In the genomic region with DNA sequence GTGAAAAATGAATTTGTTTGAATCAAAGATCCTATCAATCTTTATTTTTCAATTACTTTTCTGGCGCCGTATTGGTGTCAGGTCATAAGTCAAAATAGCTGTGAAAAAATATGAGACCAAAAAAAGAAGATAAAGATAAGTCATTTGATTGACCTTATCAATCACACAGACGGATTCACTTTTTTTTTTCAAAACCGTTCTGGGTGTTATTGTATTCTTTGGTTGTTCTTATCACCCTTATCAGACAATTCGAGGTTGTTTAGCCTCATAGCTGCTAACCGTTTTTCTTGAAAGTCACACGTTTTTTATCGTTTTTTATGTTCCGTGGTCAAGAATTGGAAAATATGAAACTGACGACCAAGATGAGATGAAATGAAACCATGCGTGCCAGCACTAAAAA, we compare ENCODE assay signal across 2 worm cellular contexts.
TF ChIP-seq lines count a peak whose summit lies in the region.

No protein-coding gene starts in this region.

TF ChIP-seq in whole organism, L1 larva, 84 proteins besides CTCF, POLR2A, EP300 and RAD21 (continued from another document):
- TF ChIP-seq snu-23 (GFP tag; optimal IDR thresholded peaks at IDR 0.05; lab: Kevin White, UChicago) = peak; percentile 13
- TF ChIP-seq nhr-237 (tag; optimal IDR thresholded peaks at IDR 0.05; lab: Kevin White, UChicago) = no peak
- TF ChIP-seq irx-1 (tag; optimal IDR thresholded peaks at IDR 0.05; lab: Kevin White, UChicago) = no peak
- no peak for TF ChIP-seq rnt-1 (tag; optimal IDR thresholded peaks at IDR 0.05; lab: Kevin White, UChicago)
- no peak for TF ChIP-seq nhr-19 (GFP tag; conservative IDR thresholded peaks at IDR 0.05; lab: Robert Waterston, UW)
- no peak for TF ChIP-seq aha-1 (tag; optimal IDR thresholded peaks at IDR 0.05; lab: Kevin White, UChicago)
- no peak for TF ChIP-seq fkh-8 (tag; optimal IDR thresholded peaks at IDR 0.05; lab: Kevin White, UChicago)
- TF ChIP-seq ceh-82 (tag; optimal IDR thresholded peaks at IDR 0.05; lab: Kevin White, UChicago) = no peak
- TF ChIP-seq lin-35 (GFP tag; optimal IDR thresholded peaks at IDR 0.05; lab: Kevin White, UChicago) = peak in 1 of 2 experiments; percentile 17
- no peak for TF ChIP-seq ceh-90 (tag; optimal IDR thresholded peaks at IDR 0.05; lab: Kevin White, UChicago)
- TF ChIP-seq C16A3.4 (tag; optimal IDR thresholded peaks at IDR 0.05; lab: Kevin White, UChicago) = no peak
- TF ChIP-seq dpl-1 (GFP tag; optimal IDR thresholded peaks at IDR 0.05; lab: Kevin White, UChicago) = no peak
- TF ChIP-seq nhr-85 (tag; lab: Kevin White, UChicago) = peak; percentile 78
- no peak for TF ChIP-seq nhr-77 (tag; optimal IDR thresholded peaks at IDR 0.05; lab: Kevin White, UChicago)
- TF ChIP-seq grh-1 (GFP tag; IDR thresholded peaks at IDR 0.05; lab: Robert Waterston, UW) = no peak
- no peak for TF ChIP-seq hlh-17 (GFP tag; optimal IDR thresholded peaks at IDR 0.05; lab: Kevin White, UChicago; ENCODE audit: borderline replicate concordance)
- no peak for TF ChIP-seq pqm-1 (tag; optimal IDR thresholded peaks at IDR 0.05; lab: Kevin White, UChicago)
- TF ChIP-seq lin-15B (tag; optimal IDR thresholded peaks at IDR 0.05; lab: Kevin White, UChicago) = no peak
- peak; percentile 30 for TF ChIP-seq lin-14 (GFP tag; optimal IDR thresholded peaks at IDR 0.05; lab: Kevin White, UChicago)
- TF ChIP-seq nhr-20 (tag; optimal IDR thresholded peaks at IDR 0.05; lab: Kevin White, UChicago) = peak; percentile 53
- TF ChIP-seq egl-27 (tag; optimal IDR thresholded peaks at IDR 0.05; lab: Kevin White, UChicago) = no peak
- TF ChIP-seq ceh-63 (GFP tag; optimal IDR thresholded peaks at IDR 0.05; lab: Kevin White, UChicago) = no peak
- TF ChIP-seq nhr-76 (tag; optimal IDR thresholded peaks at IDR 0.05; lab: Kevin White, UChicago) = no peak
- no peak for TF ChIP-seq lin-13 (GFP tag; optimal IDR thresholded peaks at IDR 0.05; lab: Kevin White, UChicago)
- TF ChIP-seq aly-2 (tag; optimal IDR thresholded peaks at IDR 0.05; lab: Kevin White, UChicago) = no peak
- TF ChIP-seq nhr-28 (tag; optimal IDR thresholded peaks at IDR 0.05; lab: Kevin White, UChicago) = no peak
- TF ChIP-seq nhr-11 (tag; optimal IDR thresholded peaks at IDR 0.05; lab: Kevin White, UChicago) = no peak
- TF ChIP-seq unc-30 (tag; optimal IDR thresholded peaks at IDR 0.05; lab: Kevin White, UChicago) = no peak
- no peak for TF ChIP-seq zip-4 (GFP tag; optimal IDR thresholded peaks at IDR 0.05; lab: Kevin White, UChicago)
- TF ChIP-seq swsn-7 (tag; optimal IDR thresholded peaks at IDR 0.05; lab: Kevin White, UChicago) = no peak
- TF ChIP-seq skn-1 (tag; optimal IDR thresholded peaks at IDR 0.05; lab: Kevin White, UChicago) = no peak
- TF ChIP-seq lsy-2 (tag; optimal IDR thresholded peaks at IDR 0.05; lab: Kevin White, UChicago) = no peak
- no peak for TF ChIP-seq ama-1 (optimal IDR thresholded peaks at IDR 0.05; lab: Kevin White, UChicago)
- no peak for TF ChIP-seq jun-1 (tag; optimal IDR thresholded peaks at IDR 0.05; lab: Kevin White, UChicago)
- TF ChIP-seq ztf-4 (tag; optimal IDR thresholded peaks at IDR 0.05; lab: Kevin White, UChicago) = no peak
- no peak for TF ChIP-seq lin-39 (tag; optimal IDR thresholded peaks at IDR 0.05; lab: Kevin White, UChicago)
- TF ChIP-seq isw-1 (GFP tag; IDR thresholded peaks at IDR 0.05; lab: Robert Waterston, UW) = no peak
- TF ChIP-seq sup-37 (GFP tag; optimal IDR thresholded peaks at IDR 0.05; lab: Kevin White, UChicago) = no peak
- no peak for TF ChIP-seq ets-5 (GFP tag; IDR thresholded peaks at IDR 0.05; lab: Robert Waterston, UW)
- no peak for TF ChIP-seq mef-2 (tag; optimal IDR thresholded peaks at IDR 0.05; lab: Kevin White, UChicago)
- no peak for TF ChIP-seq xbp-1 (tag; optimal IDR thresholded peaks at IDR 0.05; lab: Kevin White, UChicago)
- TF ChIP-seq Y116A8C.19 (tag; optimal IDR thresholded peaks at IDR 0.05; lab: Kevin White, UChicago; ENCODE audit: borderline replicate concordance) = no peak
- TF ChIP-seq F16B12.6 (tag; optimal IDR thresholded peaks at IDR 0.05; lab: Kevin White, UChicago) = no peak
- peak in 2 of 6 experiments; percentile 70 to 98 for TF ChIP-seq elt-3 (tag; optimal IDR thresholded peaks at IDR 0.05; lab: Kevin White, UChicago)
- no peak for TF ChIP-seq egl-13 (tag; optimal IDR thresholded peaks at IDR 0.05; lab: Kevin White, UChicago)
- TF ChIP-seq fkh-4 (tag; optimal IDR thresholded peaks at IDR 0.05; lab: Kevin White, UChicago; ENCODE audit: borderline replicate concordance) = no peak
- TF ChIP-seq unc-86 (tag; optimal IDR thresholded peaks at IDR 0.05; lab: Kevin White, UChicago) = no peak
- TF ChIP-seq C04F5.9 (tag; optimal IDR thresholded peaks at IDR 0.05; lab: Kevin White, UChicago) = no peak
- no peak for TF ChIP-seq unc-62 (GFP tag; optimal IDR thresholded peaks at IDR 0.05; lab: Kevin White, UChicago)
- peak; percentile 30 for TF ChIP-seq nhr-71 (tag; optimal IDR thresholded peaks at IDR 0.05; lab: Kevin White, UChicago)
- no peak for TF ChIP-seq ztf-11 (tag; optimal IDR thresholded peaks at IDR 0.05; lab: Kevin White, UChicago)
- TF ChIP-seq fos-1 (tag; optimal IDR thresholded peaks at IDR 0.05; lab: Kevin White, UChicago) = no peak
- no peak for TF ChIP-seq tlp-1 (tag; optimal IDR thresholded peaks at IDR 0.05; lab: Kevin White, UChicago)
- TF ChIP-seq dsc-1 (tag; optimal IDR thresholded peaks at IDR 0.05; lab: Kevin White, UChicago) = no peak
- no peak for TF ChIP-seq hpl-2 (GFP tag; optimal IDR thresholded peaks at IDR 0.05; lab: Kevin White, UChicago)

TF ChIP-seq in whole organism, L4 larva, 104 proteins besides CTCF, POLR2A, EP300 and RAD21 (continued from another document):
- TF ChIP-seq nhr-6 (tag; optimal IDR thresholded peaks at IDR 0.05; lab: Kevin White, UChicago) (no peak), nhr-41 (GFP tag; IDR thresholded peaks at IDR 0.05; lab: Robert Waterston, UW) (no peak), spr-3 (GFP tag; optimal IDR thresholded peaks at IDR 0.05; lab: Kevin White, UChicago) (no peak), hlh-30 (tag; optimal IDR thresholded peaks at IDR 0.05; lab: Kevin White, UChicago; ENCODE audit: insufficient read depth) (peak; percentile 41), madf-5 (GFP tag; IDR thresholded peaks at IDR 0.05; lab: Robert Waterston, UW) (no peak), zag-1 (tag; optimal IDR thresholded peaks at IDR 0.05; lab: Kevin White, UChicago) (no peak), nhr-102 (tag; optimal IDR thresholded peaks at IDR 0.05; lab: Kevin White, UChicago) (no peak), lin-39 (tag; optimal IDR thresholded peaks at IDR 0.05; lab: Kevin White, UChicago) (no peak), daf-12 (tag; optimal IDR thresholded peaks at IDR 0.05; lab: Kevin White, UChicago) (no peak), vab-7 (GFP tag; IDR thresholded peaks at IDR 0.05; lab: Robert Waterston, UW) (no peak), mxl-3 (GFP tag; optimal IDR thresholded peaks at IDR 0.05; lab: Kevin White, UChicago) (no peak), zfp-3 (GFP tag; conservative IDR thresholded peaks at IDR 0.05; lab: Robert Waterston, UW) (no peak), aha-1 (tag; lab: Kevin White, UChicago) (peak; percentile 48), saeg-2 (GFP tag; IDR thresholded peaks at IDR 0.05; lab: Robert Waterston, UW) (no peak), lin-15B (tag; optimal IDR thresholded peaks at IDR 0.05; lab: Kevin White, UChicago) (no peak), T20F7.1 (GFP tag; optimal IDR thresholded peaks at IDR 0.05; lab: Kevin White, UChicago) (no peak), nhr-42 (GFP tag; IDR thresholded peaks at IDR 0.05; lab: Robert Waterston, UW) (no peak), spr-1 (tag; optimal IDR thresholded peaks at IDR 0.05; lab: Kevin White, UChicago) (no peak), rbr-2 (tag; optimal IDR thresholded peaks at IDR 0.05; lab: Kevin White, UChicago) (no peak), mdt-29 (GFP tag; IDR thresholded peaks at IDR 0.05; lab: Robert Waterston, UW) (no peak), ZK337.2 (GFP tag; IDR thresholded peaks at IDR 0.05; lab: Robert Waterston, UW) (no peak), nhr-77 (tag; optimal IDR thresholded peaks at IDR 0.05; lab: Kevin White, UChicago) (no peak), hlh-11 (tag; optimal IDR thresholded peaks at IDR 0.05; lab: Kevin White, UChicago) (peak; percentile 49), fos-1 (tag; optimal IDR thresholded peaks at IDR 0.05; lab: Kevin White, UChicago) (no peak), lim-7 (GFP tag; IDR thresholded peaks at IDR 0.05; lab: Robert Waterston, UW) (no peak), unc-130 (GFP tag; optimal IDR thresholded peaks at IDR 0.05; lab: Kevin White, UChicago) (no peak), dve-1 (tag; optimal IDR thresholded peaks at IDR 0.05; lab: Kevin White, UChicago; ENCODE audit: insufficient read depth) (peak; percentile 22), F49E8.2 (tag; optimal IDR thresholded peaks at IDR 0.05; lab: Kevin White, UChicago; ENCODE audit: borderline replicate concordance) (no peak), ceh-32 (tag; optimal IDR thresholded peaks at IDR 0.05; lab: Kevin White, UChicago; ENCODE audit: poor library complexity) (no peak), dpl-1 (GFP tag; optimal IDR thresholded peaks at IDR 0.05; lab: Kevin White, UChicago) (no peak), D1046.2 (GFP tag; IDR thresholded peaks at IDR 0.05; lab: Robert Waterston, UW) (no peak), ceh-82 (tag; optimal IDR thresholded peaks at IDR 0.05; lab: Kevin White, UChicago) (no peak), sdz-12 (GFP tag; optimal IDR thresholded peaks at IDR 0.05; lab: Kevin White, UChicago) (no peak), ztf-7 (tag; optimal IDR thresholded peaks at IDR 0.05; lab: Kevin White, UChicago) (no peak), F37D6.2 (tag; optimal IDR thresholded peaks at IDR 0.05; lab: Kevin White, UChicago) (no peak), duxl-1 (tag; optimal IDR thresholded peaks at IDR 0.05; lab: Kevin White, UChicago; ENCODE audit: poor library complexity) (no peak), gei-8 (GFP tag; optimal IDR thresholded peaks at IDR 0.05; lab: Kevin White, UChicago) (no peak), ztf-11 (tag; optimal IDR thresholded peaks at IDR 0.05; lab: Kevin White, UChicago) (no peak), zip-2 (tag; optimal IDR thresholded peaks at IDR 0.05; lab: Kevin White, UChicago) (no peak), ctbp-1 (GFP tag; IDR thresholded peaks at IDR 0.05; lab: Robert Waterston, UW) (no peak), egl-43 (GFP tag; IDR thresholded peaks at IDR 0.05; lab: Robert Waterston, UW) (no peak), lsy-2 (tag; optimal IDR thresholded peaks at IDR 0.05; lab: Kevin White, UChicago) (no peak), ces-1 (GFP tag; optimal IDR thresholded peaks at IDR 0.05; lab: Kevin White, UChicago) (no peak), tra-1 (GFP tag; IDR thresholded peaks at IDR 0.05; lab: Robert Waterston, UW) (0 out of 2 replicates have a peak, but pooled peaks have one; percentile 41), fkh-10 (GFP tag; optimal IDR thresholded peaks at IDR 0.05; lab: Kevin White, UChicago) (no peak), ceh-28 (tag; optimal IDR thresholded peaks at IDR 0.05; lab: Kevin White, UChicago) (no peak), ceh-20 (GFP tag; IDR thresholded peaks at IDR 0.05; lab: Robert Waterston, UW) (no peak), arid-1 (GFP tag; conservative IDR thresholded peaks at IDR 0.05; lab: Robert Waterston, UW) (no peak)
